Fruit fly (Drosophila melanogaster): ENCODE data around the gene trh.

The trh gene

dm6 chr3L:432565-432964, 40.1 kb upstream of the trh start (continued):
- TF ChIP-seq fu2 (GFP tag; optimal IDR thresholded peaks at IDR 0.05) (no peak), vvl (GFP tag; IDR thresholded peaks at IDR 0.05) (peak; percentile 24; the same call in 1 of the 2 replicates), Awh (GFP tag; IDR thresholded peaks at IDR 0.05) (no peak), CoRest (tag; optimal IDR thresholded peaks at IDR 0.05) (peak; percentile 50), CG11093 (GFP tag; IDR thresholded peaks at IDR 0.05) (no peak), lmd (GFP tag; IDR thresholded peaks at IDR 0.05) (no peak), Pdp1 (GFP tag; optimal IDR thresholded peaks at IDR 0.05) (peak in 1 of 2 experiments; percentile 9), CG31365 (tag; optimal IDR thresholded peaks at IDR 0.05) (no peak), CG8478 (optimal IDR thresholded peaks at IDR 0.05) (peak; percentile 83), repo (GFP tag; optimal IDR thresholded peaks at IDR 0.05) (no peak), sens (GFP tag) (no peak), sug (tag; optimal IDR thresholded peaks at IDR 0.05) (no peak), D19B (GFP tag; optimal IDR thresholded peaks at IDR 0.05) (no peak), Fer2 (tag; optimal IDR thresholded peaks at IDR 0.05) (no peak), BtbVII (GFP tag; optimal IDR thresholded peaks at IDR 0.05) (no peak), CG4404 (GFP tag; IDR thresholded peaks at IDR 0.05) (no peak), ato (GFP tag; IDR thresholded peaks at IDR 0.05; ENCODE audit: partially characterized antibody) (no peak), stc (GFP tag; IDR thresholded peaks at IDR 0.05) (no peak), dmrt11E (tag; optimal IDR thresholded peaks at IDR 0.05) (no peak), z (GFP tag; IDR thresholded peaks at IDR 0.05) (no peak), CG11456 (GFP tag; IDR thresholded peaks at IDR 0.05) (no peak), CG1832 (GFP tag; optimal IDR thresholded peaks at IDR 0.05) (peak; percentile 91), pfk (GFP tag; optimal IDR thresholded peaks at IDR 0.05) (no peak), CG12942 (GFP tag; optimal IDR thresholded peaks at IDR 0.05) (no peak), Jarid2 (GFP tag; optimal IDR thresholded peaks at IDR 0.05) (peak; percentile 84), MESR4 (GFP tag; optimal IDR thresholded peaks at IDR 0.05) (no peak), gro (GFP tag; optimal IDR thresholded peaks at IDR 0.05) (no peak), CG43689 (GFP tag; IDR thresholded peaks at IDR 0.05) (no peak), disco-r (GFP tag; optimal IDR thresholded peaks at IDR 0.05) (no peak), ro (GFP tag; IDR thresholded peaks at IDR 0.05) (no peak), pita (GFP tag; optimal IDR thresholded peaks at IDR 0.05) (peak; percentile 25), Blimp-1 (GFP tag; optimal IDR thresholded peaks at IDR 0.05) (no peak), mirr (GFP tag; optimal IDR thresholded peaks at IDR 0.05) (no peak), Side (GFP tag; optimal IDR thresholded peaks at IDR 0.05) (no peak), CG3995 (GFP tag; optimal IDR thresholded peaks at IDR 0.05) (no peak), sna (GFP tag; IDR thresholded peaks at IDR 0.05; ENCODE audit: partially characterized antibody) (no peak), sens-2 (GFP tag; IDR thresholded peaks at IDR 0.05) (no peak), CG17612 (GFP tag; IDR thresholded peaks at IDR 0.05) (no peak), CG10321 (GFP tag; IDR thresholded peaks at IDR 0.05) (peak; percentile 97), crol (GFP tag; IDR thresholded peaks at IDR 0.05) (peak; percentile 48; the same call in 1 of the 2 replicates), aop (GFP tag; IDR thresholded peaks at IDR 0.05) (no peak), ftz-f1 (GFP tag; optimal IDR thresholded peaks at IDR 0.05) (no peak), dm (GFP tag; optimal IDR thresholded peaks at IDR 0.05) (no peak), CG10565 (GFP tag; optimal IDR thresholded peaks at IDR 0.05) (no peak), CG7928 (GFP tag; optimal IDR thresholded peaks at IDR 0.05) (no peak), phol (tag; optimal IDR thresholded peaks at IDR 0.05) (no peak), slbo (GFP tag; IDR thresholded peaks at IDR 0.05) (no peak), CG9876 (GFP tag; optimal IDR thresholded peaks at IDR 0.05) (no peak), CG11696 (GFP tag; IDR thresholded peaks at IDR 0.05) (no peak), CG30431 (GFP tag; optimal IDR thresholded peaks at IDR 0.05) (no peak), chinmo (GFP tag; IDR thresholded peaks at IDR 0.05; ENCODE audit: partially characterized antibody) (0 out of 4 replicates have a peak, but pooled peaks have one; percentile 28), zf30C (GFP tag; optimal IDR thresholded peaks at IDR 0.05) (no peak)
